Fruit fly (Drosophila melanogaster): ENCODE measurements around the gene CG42675.

dm6 chr3R:5791497-5791896, 21.9 kb upstream of the CG42675 start, which contains the start of gene Hpf1:
- TF ChIP-seq h (optimal IDR thresholded peaks at IDR 0.05), result no peak
- no peak for TF ChIP-seq sc (optimal IDR thresholded peaks at IDR 0.05)
- TF ChIP-seq sc (GFP tag; optimal IDR thresholded peaks at IDR 0.05), result peak; percentile 93
- TF ChIP-seq BtbVII (GFP tag; optimal IDR thresholded peaks at IDR 0.05), result peak; percentile 98
- TF ChIP-seq Scr (GFP tag; IDR thresholded peaks at IDR 0.05; ENCODE audit: partially characterized antibody), result peak; percentile 23; the same call in 1 of the 2 replicates
- peak; percentile 97 for TF ChIP-seq CG17829 (tag; optimal IDR thresholded peaks at IDR 0.05)
- peak; percentile 98 for TF ChIP-seq ci (GFP tag; IDR thresholded peaks at IDR 0.05)
- peak; percentile 58 to 81 for TF ChIP-seq insv (GFP tag; optimal IDR thresholded peaks at IDR 0.05)
- TF ChIP-seq CG33557 (GFP tag; optimal IDR thresholded peaks at IDR 0.05), result peak; percentile 89
- TF ChIP-seq CG7372 (GFP tag; IDR thresholded peaks at IDR 0.05), result peak; percentile 98
- TF ChIP-seq Hand (GFP tag; optimal IDR thresholded peaks at IDR 0.05), result peak; percentile 96
